Worm (Caenorhabditis elegans): ENCODE data around the gene fbxc-23.

The fbxc-23 gene

DNA sequence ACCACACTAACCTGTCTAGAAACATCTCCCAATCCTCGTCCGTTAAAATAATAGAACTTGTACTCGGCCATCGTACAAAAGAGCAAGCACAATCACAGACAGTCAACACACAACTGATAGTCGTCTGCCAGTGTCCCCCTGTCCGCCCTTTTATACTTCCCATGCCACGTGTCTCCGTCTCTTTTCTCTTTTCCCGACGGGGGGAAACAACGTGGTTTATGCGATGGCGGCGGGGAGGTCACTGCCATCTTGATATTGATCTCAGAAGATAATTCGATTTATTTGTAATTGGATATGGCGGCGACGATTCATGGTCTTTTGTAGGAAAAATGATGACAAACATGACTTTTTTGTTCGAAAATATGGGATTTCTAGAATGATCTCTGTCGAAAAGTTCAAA is 13.3 kb upstream of the fbxc-23 start, which contains the start of gene gst-20:
TSS of gene gst-20 (minus strand) at position 170 of the 400 bp plus-strand sequence.
- TF ChIP-seq unc-55 (GFP tag; optimal IDR thresholded peaks at IDR 0.05) (no peak), unc-62 (GFP tag; optimal IDR thresholded peaks at IDR 0.05) (no peak), crh-2 (tag; optimal IDR thresholded peaks at IDR 0.05) (peak; percentile 78), dmd-4 (tag; optimal IDR thresholded peaks at IDR 0.05) (no peak), F13H6.1 (tag; optimal IDR thresholded peaks at IDR 0.05) (peak; percentile 50), sma-9 (GFP tag; optimal IDR thresholded peaks at IDR 0.05) (peak; percentile 91), sma-9 (tag; optimal IDR thresholded peaks at IDR 0.05) (no peak), skn-1 (tag; optimal IDR thresholded peaks at IDR 0.05) (peak; percentile 36), ztf-4 (tag; optimal IDR thresholded peaks at IDR 0.05) (no peak), snpc-4 (tag; optimal IDR thresholded peaks at IDR 0.05) (no peak), sma-3 (GFP tag; optimal IDR thresholded peaks at IDR 0.05) (peak; percentile 73), fos-1 (tag; optimal IDR thresholded peaks at IDR 0.05) (peak; percentile 35), lin-11 (tag; optimal IDR thresholded peaks at IDR 0.05) (no peak), ZK546.5 (tag; optimal IDR thresholded peaks at IDR 0.05) (no peak), nhr-23 (tag; optimal IDR thresholded peaks at IDR 0.05) (no peak), R02D3.7 (tag; optimal IDR thresholded peaks at IDR 0.05) (no peak), ztf-11 (tag; optimal IDR thresholded peaks at IDR 0.05) (no peak), blmp-1 (tag; optimal IDR thresholded peaks at IDR 0.05; ENCODE audit: insufficient read depth) (peak; percentile 62), nhr-129 (tag; optimal IDR thresholded peaks at IDR 0.05) (peak; percentile 6), ceh-16 (tag; optimal IDR thresholded peaks at IDR 0.05) (no peak), Y55F3AM.14 (GFP tag; optimal IDR thresholded peaks at IDR 0.05) (no peak), nhr-12 (tag; optimal IDR thresholded peaks at IDR 0.05) (no peak), nhr-6 (tag; optimal IDR thresholded peaks at IDR 0.05) (no peak), mab-5 (tag; optimal IDR thresholded peaks at IDR 0.05) (no peak), aly-2 (tag; optimal IDR thresholded peaks at IDR 0.05) (no peak), mdl-1 (tag; optimal IDR thresholded peaks at IDR 0.05) (peak; percentile 35 to 76), zag-1 (tag; optimal IDR thresholded peaks at IDR 0.05) (no peak), elt-3 (tag; optimal IDR thresholded peaks at IDR 0.05) (no peak), nhr-25 (tag; optimal IDR thresholded peaks at IDR 0.05) (peak; percentile 76), gmeb-1 (tag; optimal IDR thresholded peaks at IDR 0.05) (peak; percentile 21), nhr-21 (tag; optimal IDR thresholded peaks at IDR 0.05) (peak; percentile 68), peb-1 (tag; optimal IDR thresholded peaks at IDR 0.05) (no peak)

DNA sequence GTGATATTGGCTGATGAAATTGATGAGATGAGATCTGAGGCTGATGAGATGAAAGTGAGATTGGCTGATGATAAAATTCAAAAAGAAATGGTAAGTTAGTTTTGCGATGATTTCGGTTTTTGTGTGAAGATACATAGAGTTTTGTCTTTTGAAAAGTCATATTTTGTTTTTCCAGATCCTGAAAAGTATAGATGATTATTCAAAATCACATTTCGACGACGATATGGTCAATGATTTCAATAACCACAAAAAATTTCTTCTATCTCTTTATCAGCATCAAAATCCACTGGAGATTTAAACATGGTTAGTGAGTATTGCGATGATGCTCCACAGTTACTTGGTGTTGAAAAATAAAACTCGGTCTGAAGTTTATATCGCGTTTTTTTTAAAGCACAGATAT is 4.5 kb upstream of the fbxc-23 start, which contains the start of gene csp-1:
TSS of gene csp-1 (plus strand) at position 301 of the 400 bp plus-strand sequence.
- no peak for TF ChIP-seq C34F6.9 (tag; optimal IDR thresholded peaks at IDR 0.05)
- no peak for TF ChIP-seq nhr-129 (tag; optimal IDR thresholded peaks at IDR 0.05)
- no peak for TF ChIP-seq lin-13 (GFP tag; optimal IDR thresholded peaks at IDR 0.05)
- TF ChIP-seq nhr-25 (tag; optimal IDR thresholded peaks at IDR 0.05): no peak
- no peak for TF ChIP-seq F13H6.1 (tag; optimal IDR thresholded peaks at IDR 0.05)
- TF ChIP-seq ama-1 (optimal IDR thresholded peaks at IDR 0.05): no peak
- TF ChIP-seq nhr-21 (tag; optimal IDR thresholded peaks at IDR 0.05): no peak
- no peak for TF ChIP-seq snpc-4 (tag; optimal IDR thresholded peaks at IDR 0.05)

DNA sequence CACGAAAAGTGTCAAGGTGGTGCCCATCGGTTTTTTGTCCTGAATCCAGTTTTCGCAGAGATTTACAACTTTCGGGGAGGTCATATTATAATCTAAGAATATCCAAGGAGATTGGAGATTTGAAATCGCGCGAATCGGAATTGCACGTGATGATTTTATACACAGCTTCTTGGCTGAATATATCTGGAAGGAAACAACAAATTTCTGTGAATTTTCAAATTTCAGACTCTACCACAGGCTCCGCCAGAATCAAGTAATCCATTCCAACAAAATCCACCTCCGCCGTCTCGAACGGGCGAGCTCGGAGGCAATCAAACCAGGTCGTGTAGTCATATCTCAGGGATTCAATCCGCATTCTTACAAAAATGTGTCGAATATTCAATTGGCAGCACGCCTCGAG is 1.1 kb downstream of the fbxc-23 start:
- no peak for TF ChIP-seq sma-3 (GFP tag; optimal IDR thresholded peaks at IDR 0.05)
- no peak for TF ChIP-seq nhr-6 (tag; optimal IDR thresholded peaks at IDR 0.05)
- no peak for TF ChIP-seq elt-3 (tag; optimal IDR thresholded peaks at IDR 0.05)
- no peak for TF ChIP-seq mab-5 (tag; optimal IDR thresholded peaks at IDR 0.05)

DNA sequence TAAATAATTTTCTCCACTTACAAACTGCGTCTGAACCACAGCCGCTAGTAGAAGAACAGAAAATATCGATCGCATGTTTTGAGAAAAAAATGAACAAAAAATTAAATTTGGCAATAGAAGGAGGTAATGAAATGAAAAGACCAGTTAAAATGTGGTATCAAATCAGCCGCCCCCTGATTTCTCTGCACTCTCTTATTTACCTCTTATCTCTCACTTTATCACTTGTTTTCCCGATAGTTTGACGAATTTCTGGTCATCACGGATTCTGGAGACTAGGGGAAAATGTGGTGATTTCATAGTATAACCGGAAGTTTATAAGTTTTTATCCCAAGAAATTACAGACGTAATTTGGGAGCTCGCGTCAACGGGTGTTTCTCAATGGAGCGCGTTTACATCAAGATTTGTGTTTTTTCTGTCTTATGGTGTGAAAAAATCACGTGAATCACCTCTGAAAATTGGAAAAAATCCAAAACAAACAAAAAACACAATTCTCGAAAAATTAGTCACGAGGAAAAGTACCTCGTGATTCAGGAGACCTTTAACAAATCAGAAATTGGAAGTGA is 2.6 kb downstream of the fbxc-23 start, which contains the start of gene clec-146:
TSS of gene clec-146 (minus strand) at position 116 of the 563 bp plus-strand sequence.
- TF ChIP-seq sma-3 (GFP tag; optimal IDR thresholded peaks at IDR 0.05) (peak; percentile 27), unc-62 (GFP tag; optimal IDR thresholded peaks at IDR 0.05) (no peak)

DNA sequence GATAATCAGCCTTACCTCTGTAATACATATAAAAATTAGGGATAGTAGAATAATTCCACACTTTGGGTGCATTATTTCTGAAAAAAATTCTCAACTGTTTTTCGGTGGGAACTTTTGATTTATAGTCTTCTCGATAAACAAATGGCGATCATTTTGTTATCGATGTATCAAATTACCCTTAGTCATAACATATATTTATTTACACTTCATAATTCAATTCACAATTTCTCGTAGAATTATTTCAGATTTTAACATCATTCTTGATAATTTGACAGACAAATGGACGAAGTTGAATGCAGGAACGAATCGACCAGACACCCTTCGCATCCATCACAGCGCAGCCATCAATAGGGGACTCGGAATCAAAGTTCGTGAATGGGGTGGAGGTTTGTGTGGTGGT is 5.9 kb downstream of the fbxc-23 start, which contains the start of gene clec-145:
TSS of gene clec-145 (minus strand) at position 101 of the 400 bp plus-strand sequence.
- no peak for TF ChIP-seq gmeb-1 (tag; optimal IDR thresholded peaks at IDR 0.05)
- no peak for TF ChIP-seq nhr-10 (tag; optimal IDR thresholded peaks at IDR 0.05)
- no peak for TF ChIP-seq nhr-11 (tag; optimal IDR thresholded peaks at IDR 0.05)
- TF ChIP-seq crh-2 (tag; optimal IDR thresholded peaks at IDR 0.05): no peak
- TF ChIP-seq ZK546.5 (tag; optimal IDR thresholded peaks at IDR 0.05): no peak
- no peak for TF ChIP-seq zag-1 (tag; optimal IDR thresholded peaks at IDR 0.05)
- no peak for TF ChIP-seq ztf-4 (tag; optimal IDR thresholded peaks at IDR 0.05)
- TF ChIP-seq dmd-4 (tag; optimal IDR thresholded peaks at IDR 0.05): no peak
- TF ChIP-seq lin-13 (GFP tag; optimal IDR thresholded peaks at IDR 0.05): no peak
- no peak for TF ChIP-seq ceh-82 (tag; optimal IDR thresholded peaks at IDR 0.05)
- TF ChIP-seq unc-55 (GFP tag; optimal IDR thresholded peaks at IDR 0.05): no peak
- no peak for TF ChIP-seq ztf-1 (GFP tag; conservative IDR thresholded peaks at IDR 0.05)
- TF ChIP-seq lin-11 (tag; optimal IDR thresholded peaks at IDR 0.05): no peak
- no peak for TF ChIP-seq ztf-11 (tag; optimal IDR thresholded peaks at IDR 0.05)
- no peak for TF ChIP-seq nhr-77 (tag; optimal IDR thresholded peaks at IDR 0.05)
- no peak for TF ChIP-seq unc-62 (GFP tag; optimal IDR thresholded peaks at IDR 0.05)
- no peak for TF ChIP-seq sma-9 (GFP tag; optimal IDR thresholded peaks at IDR 0.05)
- no peak for TF ChIP-seq sma-9 (tag; optimal IDR thresholded peaks at IDR 0.05)

All from whole organism, L2 larva.